Worm (Caenorhabditis elegans) whole organism, young adult: ENCODE results near the gene F36D4.4.

Source experiments
- F10E7.11 ChIP-seq: sonication (generic microtip); optimal IDR thresholded peaks from 2 replicates; lab custom pipeline; 2017; ENCODE audit warnings: mild to moderate bottlenecking, missing genetic modification characterization, moderate library complexity, missing compliant biosample characterization
- akir-1 ChIP-seq: fragments of 200-800 bp; sonication (Bioruptor generic); optimal IDR thresholded peaks from 2 replicates; lab custom pipeline; 2018; ENCODE audit warnings: mild to moderate bottlenecking, missing genetic modification characterization, moderate library complexity, missing compliant biosample characterization
- lin-40 ChIP-seq: sonication (generic microtip); optimal IDR thresholded peaks from 2 replicates; lab custom pipeline; 2016; ENCODE audit warnings: missing genetic modification characterization, mild to moderate bottlenecking, missing compliant biosample characterization, missing genotype, missing genetic modification reagents
- madf-6 ChIP-seq: fragments of 200-800 bp; sonication (Bioruptor generic); IDR thresholded peaks from 2 replicates; pipeline ENCODE4 v1.3.6; 2022; ENCODE audit warnings: missing genetic modification reagents, missing genetic modification characterization, missing compliant biosample characterization
- mel-28 ChIP-seq: sonication (generic microtip); optimal IDR thresholded peaks from 2 replicates; lab custom pipeline; 2016; ENCODE audit warnings: borderline replicate concordance, mild to moderate bottlenecking, missing genetic modification characterization, missing compliant biosample characterization
- sdz-38 ChIP-seq: sonication (generic microtip); optimal IDR thresholded peaks from 2 replicates; lab custom pipeline; 2016; ENCODE audit warnings: missing genotype, missing genetic modification characterization, missing compliant biosample characterization
- somi-1 ChIP-seq: fragments of 200-800 bp; sonication (Bioruptor generic); optimal IDR thresholded peaks from 2 replicates; lab custom pipeline; 2018; ENCODE audit warnings: mild to moderate bottlenecking, missing genetic modification characterization, missing compliant biosample characterization
- unc-62 ChIP-seq: fragments of 150-350 bp; optimal IDR thresholded peaks from 2 replicates; lab custom pipeline; 2014; ENCODE audit warnings: missing biosample characterization, missing genetic modification reagents, missing genetic modification characterization
- zim-3 ChIP-seq: sonication (generic microtip); optimal IDR thresholded peaks from 2 replicates; lab custom pipeline; 2017; ENCODE audit warnings: mild to moderate bottlenecking, missing genetic modification characterization, moderate library complexity, missing compliant biosample characterization

DNA sequence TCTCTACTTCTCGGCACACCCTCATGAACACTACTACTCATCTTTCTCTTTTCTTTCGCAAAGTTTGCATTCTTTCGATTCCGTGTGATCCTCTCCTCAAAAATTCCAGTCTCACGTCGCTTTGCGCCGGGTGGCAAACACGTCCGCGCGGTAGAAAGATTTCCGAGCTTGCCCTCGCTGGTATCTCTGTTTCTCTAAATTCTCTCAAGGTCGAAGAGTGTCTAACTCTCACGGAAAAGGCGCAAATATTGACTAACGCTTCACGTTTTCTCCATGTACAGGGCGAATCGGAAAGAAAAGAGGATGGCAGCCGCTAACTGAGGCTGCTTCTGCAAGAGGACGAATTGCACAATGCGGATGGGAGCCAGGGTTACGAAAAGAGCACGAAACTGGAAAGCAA is 8.3 kb upstream of the F36D4.4 start:
- TF ChIP-seq madf-6 (GFP tag; lab: Robert Waterston, UW) (no peak), somi-1 (GFP tag; lab: Kevin White, UChicago) (no peak), sdz-38 (tag; lab: Kevin White, UChicago) (no peak), lin-40 (tag; lab: Kevin White, UChicago) (no peak), F10E7.11 (tag; lab: Kevin White, UChicago) (no peak), unc-62 (no peak), mel-28 (tag; lab: Kevin White, UChicago) (no peak), zim-3 (tag; lab: Kevin White, UChicago) (no peak), akir-1 (GFP tag; lab: Kevin White, UChicago) (no peak)
